Worm (Caenorhabditis elegans): ENCODE results near the gene F35H12.5.

Gene F35H12.5

DNA sequence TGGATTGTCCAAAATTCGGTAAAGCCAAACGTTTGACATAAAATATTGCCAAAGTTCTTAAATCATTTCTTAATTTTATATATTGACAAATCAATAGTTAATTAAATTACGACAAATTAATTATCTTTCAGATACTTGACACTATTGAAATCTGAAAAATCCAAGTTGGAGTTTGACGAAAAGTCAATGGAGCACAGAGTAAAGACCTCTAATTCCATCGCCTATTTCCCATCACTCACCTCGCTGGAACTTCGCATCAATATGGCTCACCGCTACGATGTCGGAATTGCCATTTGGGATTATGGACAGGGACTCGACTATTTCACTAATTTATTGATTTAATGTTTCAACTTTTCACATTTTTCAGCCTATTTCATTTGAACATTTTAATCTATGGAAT, 41.9 kb downstream of the F35H12.5 start:
- TF ChIP-seq nhr-129 (tag; optimal IDR thresholded peaks at IDR 0.05) (no peak), nhr-237 (tag; optimal IDR thresholded peaks at IDR 0.05) (no peak), gmeb-1 (tag; optimal IDR thresholded peaks at IDR 0.05) (no peak), lin-13 (GFP tag; optimal IDR thresholded peaks at IDR 0.05) (no peak), nhr-23 (tag; optimal IDR thresholded peaks at IDR 0.05) (no peak)

DNA sequence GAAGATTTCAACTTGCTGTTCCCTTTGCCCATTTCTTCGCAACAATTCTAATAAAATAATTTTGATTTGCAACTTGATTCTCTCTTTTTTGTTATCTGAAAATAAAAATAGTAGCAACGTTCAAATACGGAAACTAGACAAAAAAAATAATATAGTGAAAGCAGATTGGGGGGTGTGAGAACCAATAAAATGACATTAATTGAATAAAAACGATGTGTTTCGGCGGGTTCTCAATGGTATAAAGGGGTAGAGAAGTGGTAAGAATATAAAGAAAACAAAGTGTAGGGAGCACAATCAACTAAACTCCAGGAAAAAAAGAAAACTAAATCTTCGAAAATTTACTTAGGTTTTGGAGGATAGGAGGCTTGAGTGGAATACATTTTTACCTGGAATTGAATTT, 45.0 kb downstream of the F35H12.5 start, which contains the start of gene ncs-1:
ncs-1 (minus strand) TSS at position 101 of the 400 bp plus-strand sequence.
- TF ChIP-seq nhr-77 (tag; optimal IDR thresholded peaks at IDR 0.05), result no peak
- no peak for TF ChIP-seq mab-5 (tag; optimal IDR thresholded peaks at IDR 0.05)
- no peak for TF ChIP-seq nhr-25 (tag; optimal IDR thresholded peaks at IDR 0.05)
- TF ChIP-seq unc-62 (GFP tag; optimal IDR thresholded peaks at IDR 0.05), result no peak
- no peak for TF ChIP-seq nhr-237 (tag; optimal IDR thresholded peaks at IDR 0.05)
- no peak for TF ChIP-seq ztf-1 (GFP tag; conservative IDR thresholded peaks at IDR 0.05)
- TF ChIP-seq F13H6.1 (tag; optimal IDR thresholded peaks at IDR 0.05), result no peak
- no peak for TF ChIP-seq fos-1 (tag; optimal IDR thresholded peaks at IDR 0.05)
- no peak for TF ChIP-seq gmeb-1 (tag; optimal IDR thresholded peaks at IDR 0.05)

Data from whole organism, L2 larva.